Fruit fly (Drosophila melanogaster) whole organism, embryonic: ENCODE data around the gene fz.

Source experiments
- Abd-B ChIP-seq: fragments of 200-800 bp; sonication (Bioruptor generic); optimal IDR thresholded peaks from 2 replicates; lab custom pipeline; 2018; ENCODE audit warnings: missing biosample characterization, mild to moderate bottlenecking, missing genetic modification characterization, moderate library complexity
- Antp ChIP-seq: fragments of 200-800 bp; sonication (Bioruptor generic); optimal IDR thresholded peaks from 3 replicates; lab custom pipeline; 2016; ENCODE audit warnings: missing biosample characterization, missing genetic modification characterization
- Atf6 ChIP-seq: fragments of 200-800 bp; sonication (Bioruptor generic); IDR thresholded peaks from 2 replicates; pipeline ENCODE4 v1.3.6; 2022; ENCODE audit warnings: missing biosample characterization, missing genetic modification characterization
- B-H1 ChIP-seq: fragments of 200-800 bp; sonication (Bioruptor generic); IDR thresholded peaks from 3 replicates; pipeline ENCODE4 v1.3.6; 2022; ENCODE audit warnings: missing biosample characterization, missing genetic modification characterization
- C15 ChIP-seq: fragments of 200-800 bp; sonication (Bioruptor generic); IDR thresholded peaks from 3 replicates; pipeline ENCODE4 v1.3.6; 2022; ENCODE audit warnings: missing biosample characterization, missing genetic modification characterization
- CG10274 ChIP-seq: fragments of 200-800 bp; sonication (Bioruptor generic); optimal IDR thresholded peaks from 3 replicates; lab custom pipeline; 2017; ENCODE audit warnings: missing biosample characterization, mild to moderate bottlenecking, missing genetic modification characterization
- CG11247 ChIP-seq: fragments of 200-800 bp; sonication (Bioruptor generic); IDR thresholded peaks from 2 replicates; pipeline ENCODE4 v1.3.6; 2022; ENCODE audit warnings: missing biosample characterization, missing genetic modification characterization
- CG11504 ChIP-seq: fragments of 200-800 bp; sonication (Bioruptor generic); optimal IDR thresholded peaks from 3 replicates; lab custom pipeline; 2019; ENCODE audit warnings: missing biosample characterization, mild to moderate bottlenecking, missing genetic modification characterization, moderate library complexity
- CG16815 ChIP-seq: fragments of 200-800 bp; sonication (Bioruptor generic); optimal IDR thresholded peaks from 3 replicates; lab custom pipeline; 2017; ENCODE audit warnings: missing biosample characterization, mild to moderate bottlenecking, missing genetic modification characterization
- CG17186 ChIP-seq: fragments of 200-800 bp; sonication (Bioruptor generic); optimal IDR thresholded peaks from 3 replicates; lab custom pipeline; 2017; ENCODE audit warnings: missing biosample characterization, missing genetic modification reagents, missing genetic modification characterization
- CG17802 ChIP-seq: fragments of 200-800 bp; sonication (Bioruptor generic); optimal IDR thresholded peaks from 2 replicates; lab custom pipeline; 2018; ENCODE audit warnings: missing biosample characterization, mild to moderate bottlenecking, missing genetic modification characterization, moderate library complexity
- CG18476 ChIP-seq: fragments of 200-800 bp; sonication (Bioruptor generic); optimal IDR thresholded peaks from 2 replicates; lab custom pipeline; 2016; ENCODE audit warnings: missing biosample characterization, mild to moderate bottlenecking, missing genetic modification characterization
- CG2678 ChIP-seq: fragments of 200-800 bp; sonication (Bioruptor generic); optimal IDR thresholded peaks from 3 replicates; lab custom pipeline; 2019; ENCODE audit warnings: missing biosample characterization, mild to moderate bottlenecking, missing genetic modification characterization, moderate library complexity
- CG32767 ChIP-seq: fragments of 200-800 bp; sonication (Bioruptor generic); IDR thresholded peaks from 2 replicates; pipeline ENCODE4 v1.3.6; 2022; ENCODE audit warnings: missing biosample characterization, missing genetic modification characterization
- CG6175 ChIP-seq: fragments of 200-800 bp; sonication (Bioruptor generic); IDR thresholded peaks from 3 replicates; pipeline ENCODE4 v1.3.6; 2022; ENCODE audit warnings: missing biosample characterization, missing genetic modification characterization
- CG7357 ChIP-seq: fragments of 200-800 bp; sonication (Bioruptor generic); IDR thresholded peaks from 3 replicates; pipeline ENCODE4 v1.3.6; 2022; ENCODE audit warnings: missing biosample characterization, missing genetic modification characterization
- CG7556 ChIP-seq: fragments of 200-800 bp; sonication (Bioruptor generic); optimal IDR thresholded peaks from 2 replicates; lab custom pipeline; 2017; ENCODE audit warnings: missing biosample characterization, mild to moderate bottlenecking, missing genetic modification characterization
- CG7745 ChIP-seq: fragments of 200-800 bp; sonication (Bioruptor generic); optimal IDR thresholded peaks from 2 replicates; lab custom pipeline; 2018; ENCODE audit warnings: missing biosample characterization, mild to moderate bottlenecking, missing genetic modification characterization, moderate library complexity
- CG7987 ChIP-seq: fragments of 200-800 bp; sonication (Bioruptor generic); optimal IDR thresholded peaks from 2 replicates; lab custom pipeline; 2018; ENCODE audit warnings: missing biosample characterization, mild to moderate bottlenecking, missing genetic modification characterization, moderate library complexity
- CG8290 ChIP-seq, 3 experiments: fragments of 200-800 bp; sonication (Bioruptor generic); optimal IDR thresholded peaks; 2 replicates each; lab custom pipeline; 2016 to 2019; ENCODE audit warnings: missing biosample characterization in 3 of 3, missing genetic modification characterization in 3 of 3, mild to moderate bottlenecking in 2 of 3, moderate library complexity in 1 of 3
- CG9932 ChIP-seq: fragments of 200-800 bp; sonication (Bioruptor generic); IDR thresholded peaks from 2 replicates; pipeline ENCODE4 v1.3.6; 2022; ENCODE audit warnings: missing biosample characterization, missing genetic modification characterization
- CHES-1-like ChIP-seq: fragments of 200-800 bp; sonication (Bioruptor generic); optimal IDR thresholded peaks from 2 replicates; lab custom pipeline; 2016; ENCODE audit warnings: missing biosample characterization, missing genetic modification characterization
- CkIIα-i1 ChIP-seq: fragments of 200-800 bp; sonication (Bioruptor generic); IDR thresholded peaks from 2 replicates; pipeline ENCODE4 v1.3.6; 2022; ENCODE audit warnings: missing biosample characterization, missing genetic modification characterization
- Dad ChIP-seq: fragments of 200-800 bp; sonication (Bioruptor generic); optimal IDR thresholded peaks from 3 replicates; lab custom pipeline; 2016; ENCODE audit warnings: missing biosample characterization, missing genetic modification characterization
- Dbx ChIP-seq: fragments of 200-800 bp; sonication (Bioruptor generic); IDR thresholded peaks from 3 replicates; pipeline ENCODE4 v1.3.6; 2022; ENCODE audit warnings: missing biosample characterization, missing genetic modification characterization
- Dp ChIP-seq: fragments of 200-800 bp; sonication (Bioruptor generic); optimal IDR thresholded peaks from 2 replicates; lab custom pipeline; 2018; ENCODE audit warnings: missing biosample characterization, mild to moderate bottlenecking, missing genetic modification characterization, moderate library complexity
- H15 ChIP-seq: fragments of 200-800 bp; sonication (Bioruptor generic); IDR thresholded peaks from 3 replicates; pipeline ENCODE4 v1.3.6; 2022; ENCODE audit warnings: missing biosample characterization, missing genetic modification characterization
- Hr51 ChIP-seq, 2 experiments: fragments of 200-800 bp; sonication (Bioruptor generic); optimal IDR thresholded peaks; 2 replicates in 1 of 2; 3 replicates in 1 of 2; lab custom pipeline; 2016 to 2018; ENCODE audit warnings: missing biosample characterization in 2 of 2, missing genetic modification characterization in 2 of 2, mild to moderate bottlenecking in 1 of 2, moderate library complexity in 1 of 2
- MBD-R2 ChIP-seq: fragments of 200-800 bp; sonication (Bioruptor generic); IDR thresholded peaks from 2 replicates; pipeline ENCODE4 v1.3.6; 2022; ENCODE audit warnings: missing biosample characterization, missing genetic modification characterization
- YL-1 ChIP-seq: fragments of 200-800 bp; sonication (Bioruptor generic); optimal IDR thresholded peaks from 3 replicates; lab custom pipeline; 2017; ENCODE audit warnings: missing biosample characterization, mild to moderate bottlenecking, missing genetic modification characterization
- bsh ChIP-seq, 2 experiments: fragments of 200-800 bp; sonication (Bioruptor generic); optimal IDR thresholded peaks; 2 replicates each; lab custom pipeline; 2017 to 2018; ENCODE audit warnings: mild to moderate bottlenecking in 2 of 2, missing biosample characterization in 2 of 2, missing genetic modification characterization in 2 of 2, moderate library complexity in 1 of 2
- caup ChIP-seq: fragments of 200-800 bp; sonication (Bioruptor generic); optimal IDR thresholded peaks from 3 replicates; lab custom pipeline; 2017; ENCODE audit warnings: missing biosample characterization, mild to moderate bottlenecking, missing genetic modification characterization, moderate library complexity; ENCODE audit not compliant: severe bottlenecking
- corto ChIP-seq: fragments of 200-800 bp; sonication (Bioruptor generic); optimal IDR thresholded peaks from 2 replicates; lab custom pipeline; 2016; ENCODE audit warnings: missing biosample characterization, mild to moderate bottlenecking, missing genetic modification characterization, moderate library complexity
- cwo ChIP-seq: fragments of 200-800 bp; sonication (Bioruptor generic); optimal IDR thresholded peaks from 3 replicates; lab custom pipeline; 2017; ENCODE audit warnings: missing biosample characterization, missing genetic modification characterization, mild to moderate bottlenecking, moderate library complexity, missing genetic modification reagents
- dmrt11E ChIP-seq: fragments of 200-800 bp; sonication (Bioruptor generic); optimal IDR thresholded peaks from 3 replicates; lab custom pipeline; 2018; ENCODE audit warnings: missing biosample characterization, mild to moderate bottlenecking, missing genetic modification characterization, moderate library complexity
- dmrt99B ChIP-seq: fragments of 200-800 bp; sonication (Bioruptor generic); optimal IDR thresholded peaks from 2 replicates; lab custom pipeline; 2018; ENCODE audit warnings: missing biosample characterization, mild to moderate bottlenecking, missing genetic modification characterization, moderate library complexity
- fd102C ChIP-seq: fragments of 200-800 bp; sonication (Bioruptor generic); optimal IDR thresholded peaks from 2 replicates; lab custom pipeline; 2018; ENCODE audit warnings: missing biosample characterization, mild to moderate bottlenecking, missing genetic modification characterization, moderate library complexity
- fd64A ChIP-seq: fragments of 200-800 bp; sonication (Bioruptor generic); optimal IDR thresholded peaks from 3 replicates; lab custom pipeline; 2018; ENCODE audit warnings: missing biosample characterization, mild to moderate bottlenecking, missing genetic modification characterization
- kni ChIP-seq: fragments of 200-800 bp; sonication (Bioruptor generic); optimal IDR thresholded peaks from 3 replicates; lab custom pipeline; 2017; ENCODE audit warnings: mild to moderate bottlenecking, missing biosample characterization, missing genetic modification reagents, missing genetic modification characterization
- mld ChIP-seq: fragments of 200-800 bp; sonication (Bioruptor generic); IDR thresholded peaks from 3 replicates; pipeline ENCODE4 v1.3.6; 2022; ENCODE audit warnings: missing biosample characterization, missing genetic modification characterization; ENCODE audit not compliant: partially characterized antibody
- nmo ChIP-seq: fragments of 200-800 bp; sonication (Bioruptor generic); optimal IDR thresholded peaks from 2 replicates; lab custom pipeline; 2018; ENCODE audit warnings: missing biosample characterization, mild to moderate bottlenecking, missing genetic modification characterization, moderate library complexity
- org-1 ChIP-seq: fragments of 200-800 bp; sonication (Bioruptor generic); optimal IDR thresholded peaks from 2 replicates; lab custom pipeline; 2017; ENCODE audit warnings: missing biosample characterization, missing genetic modification characterization
- psq ChIP-seq: fragments of 200-800 bp; sonication (Bioruptor generic); optimal IDR thresholded peaks from 2 replicates; lab custom pipeline; 2017; ENCODE audit warnings: missing biosample characterization, missing genetic modification characterization
- pum ChIP-seq: fragments of 200-800 bp; sonication (Bioruptor generic); optimal IDR thresholded peaks from 2 replicates; lab custom pipeline; 2016; ENCODE audit warnings: missing biosample characterization, missing genetic modification characterization
- twi ChIP-seq: fragments of 200-800 bp; optimal IDR thresholded peaks from 2 replicates; lab custom pipeline; 2019; ENCODE audit warnings: missing biosample characterization, mild to moderate bottlenecking, missing genetic modification characterization, moderate library complexity
- vnd ChIP-seq: fragments of 200-800 bp; sonication (Bioruptor generic); IDR thresholded peaks from 3 replicates; pipeline ENCODE4 v1.3.6; 2022; ENCODE audit warnings: missing biosample characterization, missing genetic modification characterization; ENCODE audit not compliant: partially characterized antibody
- vvl ChIP-seq: fragments of 200-800 bp; sonication (Bioruptor generic); IDR thresholded peaks from 2 replicates; pipeline ENCODE4 v1.3.6; 2022; ENCODE audit warnings: missing biosample characterization, missing genetic modification characterization
- zen ChIP-seq: fragments of 200-800 bp; sonication (Bioruptor generic); optimal IDR thresholded peaks from 3 replicates; lab custom pipeline; 2018; ENCODE audit warnings: missing biosample characterization, mild to moderate bottlenecking, missing genetic modification characterization, moderate library complexity

fz gene

DNA sequence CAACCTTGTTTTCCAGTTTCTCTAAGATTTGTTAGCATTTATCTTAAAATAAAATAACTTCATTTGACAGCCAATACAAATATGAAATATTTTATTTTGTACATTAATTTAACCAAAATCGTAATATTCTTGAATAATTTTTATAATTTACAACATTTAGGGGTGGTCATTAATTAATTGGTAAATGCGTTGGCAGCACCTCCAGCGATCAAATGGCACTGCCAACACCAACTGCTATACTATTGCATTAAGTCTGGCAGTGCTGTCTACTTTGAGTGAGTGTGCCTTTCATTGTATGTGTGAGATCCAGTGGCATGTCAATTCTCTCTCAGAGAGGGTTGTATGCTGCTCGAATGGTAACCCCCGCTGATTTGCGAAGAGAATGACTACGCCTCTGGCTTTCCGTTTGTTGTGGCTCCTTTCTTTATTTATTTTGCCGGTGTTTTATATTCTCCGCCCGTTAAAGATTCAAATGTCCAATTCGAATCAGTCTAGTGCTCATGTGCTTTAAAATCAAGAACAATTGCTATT is 136.1 kb downstream of the fz start, which contains the start of gene CG3919 (continued):
- peak; percentile 88 for TF ChIP-seq Abd-B (GFP tag; lab: Kevin White, UChicago)
- peak; percentile 53 for TF ChIP-seq CG11504
- TF ChIP-seq zen (tag; lab: Kevin White, UChicago) = peak; percentile 80
- TF ChIP-seq CG17186 = no peak
- TF ChIP-seq mld (GFP tag; lab: Robert Waterston, UW) = no peak
- TF ChIP-seq caup (GFP tag; lab: Kevin White, UChicago) = peak; percentile 19
- no peak for TF ChIP-seq vnd (GFP tag; lab: Robert Waterston, UW)
- no peak for TF ChIP-seq Dad (GFP tag; lab: Kevin White, UChicago)
- peak; percentile 70 for TF ChIP-seq CHES-1-like
- TF ChIP-seq Atf6 = no peak
- TF ChIP-seq kni = peak; percentile 35
- no peak for TF ChIP-seq CG32767
- peak; percentile 81 for TF ChIP-seq Antp
- TF ChIP-seq Dp (GFP tag; lab: Kevin White, UChicago) = no peak
- TF ChIP-seq pum (GFP tag; lab: Kevin White, UChicago) = peak; percentile 37
- TF ChIP-seq dmrt11E = peak; percentile 74
- TF ChIP-seq CkIIα-i1 (GFP tag; lab: Robert Waterston, UW) = no peak
- TF ChIP-seq CG2678 (tag; lab: Kevin White, UChicago) = peak; percentile 78
- TF ChIP-seq Hr51 (GFP tag; optimal IDR thresholded peaks at IDR 0.05; lab: Kevin White, UChicago) = peak in 1 of 2 experiments; percentile 68
- peak; percentile 18 for TF ChIP-seq CG7745 (tag; lab: Kevin White, UChicago)
- peak; percentile 22; the same call in 1 of the 2 replicates for TF ChIP-seq MBD-R2
- TF ChIP-seq CG16815 (GFP tag; lab: Kevin White, UChicago) = peak; percentile 70
- TF ChIP-seq CG11247 (GFP tag; lab: Robert Waterston, UW) = peak; percentile 51
- no peak for TF ChIP-seq fd64A (GFP tag; lab: Kevin White, UChicago)
- no peak for TF ChIP-seq B-H1 (GFP tag; lab: Robert Waterston, UW)
- TF ChIP-seq vvl (GFP tag; lab: Robert Waterston, UW) = peak; percentile 83
- peak; percentile 82 for TF ChIP-seq nmo (GFP tag; lab: Kevin White, UChicago)
- TF ChIP-seq cwo (GFP tag; lab: Kevin White, UChicago) = no peak
- TF ChIP-seq CG17802 (tag; lab: Kevin White, UChicago) = no peak
- TF ChIP-seq CG18476 = peak; percentile 65
- TF ChIP-seq CG9932 (GFP tag; lab: Robert Waterston, UW) = peak; percentile 79
- no peak for TF ChIP-seq YL-1
- TF ChIP-seq fd102C (GFP tag; lab: Kevin White, UChicago) = no peak
- TF ChIP-seq C15 (GFP tag; lab: Robert Waterston, UW) = no peak
- TF ChIP-seq corto (GFP tag; lab: Kevin White, UChicago) = no peak
- peak; percentile 61 for TF ChIP-seq dmrt99B (tag; lab: Kevin White, UChicago)
- peak; percentile 47; the same call in 1 of the 3 replicates for TF ChIP-seq CG7357
- peak; percentile 45; the same call in 1 of the 3 replicates for TF ChIP-seq Dbx
- peak in 1 of 2 experiments; percentile 38 for TF ChIP-seq bsh (GFP tag; optimal IDR thresholded peaks at IDR 0.05; lab: Kevin White, UChicago)
- no peak for TF ChIP-seq CG10274 (GFP tag; lab: Kevin White, UChicago)
- TF ChIP-seq H15 (GFP tag; lab: Robert Waterston, UW) = peak; percentile 31; the same call in 1 of the 3 replicates
- 0 out of 3 replicates have a peak, but pooled peaks have one; percentile 15 for TF ChIP-seq CG6175 (GFP tag; lab: Robert Waterston, UW)
- peak; percentile 66 for TF ChIP-seq psq (GFP tag; lab: Kevin White, UChicago)
- TF ChIP-seq twi (tag; lab: Kevin White, UChicago) = peak; percentile 34
- peak; percentile 39 for TF ChIP-seq CG8290 (GFP tag; optimal IDR thresholded peaks at IDR 0.05; lab: Kevin White, UChicago)
- peak; percentile 67 to 91 for TF ChIP-seq CG8290 (tag; optimal IDR thresholded peaks at IDR 0.05; lab: Kevin White, UChicago)
- no peak for TF ChIP-seq org-1 (GFP tag; lab: Kevin White, UChicago)
- peak; percentile 84 for TF ChIP-seq CG7556 (GFP tag; lab: Kevin White, UChicago)
- peak; percentile 41 for TF ChIP-seq CG7987 (GFP tag; lab: Kevin White, UChicago)
